Worm (Caenorhabditis elegans) whole organism, L4 larva: Measurements from ENCODE around the gene cyp-37B1.

ENCODE experiments used
- T20F7.1 ChIP-seq: fragments of 200-800 bp; sonication (Bioruptor generic); optimal IDR thresholded peaks from 2 replicates; lab custom pipeline; 2018; ENCODE audit warnings: mild to moderate bottlenecking, missing genetic modification characterization, missing compliant biosample characterization
- aha-1 ChIP-seq: fragments of 150-350 bp; peaks from one replicate; lab custom pipeline; 2014; ENCODE audit warnings: missing biosample characterization, missing genetic modification characterization
- attf-4 ChIP-seq: sonication (generic microtip); optimal IDR thresholded peaks from 3 replicates; lab custom pipeline; 2017; ENCODE audit warnings: missing biosample characterization, missing genetic modification characterization
- ceh-20 ChIP-seq: fragments of 200-800 bp; sonication (Bioruptor generic); IDR thresholded peaks from 2 replicates; pipeline ENCODE4 v1.3.6; 2022; ENCODE audit warnings: missing genetic modification reagents, missing genetic modification characterization, missing compliant biosample characterization
- daf-8 ChIP-seq: fragments of 200-800 bp; sonication (Bioruptor generic); IDR thresholded peaks from 2 replicates; pipeline ENCODE4 v1.3.6; 2022; ENCODE audit warnings: missing genetic modification characterization, missing compliant biosample characterization
- lin-1 ChIP-seq: fragments of 200-800 bp; sonication (Bioruptor generic); IDR thresholded peaks from 2 replicates; pipeline ENCODE4 v1.3.6; 2022; ENCODE audit warnings: missing genetic modification reagents, missing genetic modification characterization, missing compliant biosample characterization
- lin-29 ChIP-seq: fragments of 200-800 bp; sonication (Bioruptor generic); IDR thresholded peaks from 2 replicates; pipeline ENCODE4 v1.3.6; 2022; ENCODE audit warnings: missing genetic modification reagents, missing genetic modification characterization, missing compliant biosample characterization
- lsy-2 ChIP-seq, 2 experiments: fragments of 150-350 bp in 1 of 2; sonication (generic microtip) in 1 of 2; optimal IDR thresholded peaks; 2 replicates each; lab custom pipeline; 2014 to 2017; ENCODE audit warnings: missing biosample characterization in 2 of 2, missing genetic modification characterization in 2 of 2
- madf-9 ChIP-seq: fragments of 200-800 bp; sonication (Bioruptor generic); conservative IDR thresholded peaks from 2 replicates; pipeline ENCODE4 v1.3.6; 2022; ENCODE audit warnings: missing genetic modification reagents, missing genetic modification characterization, missing compliant biosample characterization
- mep-1 ChIP-seq: fragments of 150-350 bp; sonication (generic microtip); optimal IDR thresholded peaks from 3 replicates; lab custom pipeline; 2014; ENCODE audit warnings: missing biosample characterization, missing genetic modification characterization
- nhr-111 ChIP-seq: fragments of 200-800 bp; sonication (Bioruptor generic); optimal IDR thresholded peaks from 2 replicates; lab custom pipeline; 2018; ENCODE audit warnings: mild to moderate bottlenecking, missing genetic modification characterization, missing compliant biosample characterization
- pqm-1 ChIP-seq: sonication (generic microtip); optimal IDR thresholded peaks from 2 replicates; lab custom pipeline; 2017; ENCODE audit warnings: missing biosample characterization, missing genetic modification characterization

cyp-37B1 gene

DNA sequence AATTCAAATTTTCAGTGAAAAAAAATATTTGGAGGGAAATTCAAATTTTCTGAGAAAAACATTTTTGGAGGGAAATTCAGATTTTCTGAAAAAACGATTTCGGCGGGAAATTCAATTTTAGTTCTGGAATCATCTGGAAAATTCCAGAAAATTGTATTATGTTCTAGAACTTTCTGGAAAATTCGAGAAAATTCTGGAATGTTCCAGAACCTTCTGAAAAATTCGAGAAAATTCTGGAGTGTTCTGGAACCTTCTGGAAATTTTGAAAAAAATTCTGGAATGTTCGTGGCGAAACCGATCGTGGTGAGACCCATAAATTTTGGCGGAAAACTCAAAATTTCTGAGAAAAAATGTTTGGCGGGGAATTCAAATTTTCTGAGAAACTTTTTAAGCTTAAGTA lies 44.2 kb downstream of the cyp-37B1 start:
- TF ChIP-seq ceh-20 (no peak), mep-1 (tag; lab: Kevin White, UChicago) (no peak), lsy-2 (tag; optimal IDR thresholded peaks at IDR 0.05; lab: Kevin White, UChicago) (no peak), lin-29 (GFP tag; lab: Robert Waterston, UW) (no peak), nhr-111 (no peak)

DNA sequence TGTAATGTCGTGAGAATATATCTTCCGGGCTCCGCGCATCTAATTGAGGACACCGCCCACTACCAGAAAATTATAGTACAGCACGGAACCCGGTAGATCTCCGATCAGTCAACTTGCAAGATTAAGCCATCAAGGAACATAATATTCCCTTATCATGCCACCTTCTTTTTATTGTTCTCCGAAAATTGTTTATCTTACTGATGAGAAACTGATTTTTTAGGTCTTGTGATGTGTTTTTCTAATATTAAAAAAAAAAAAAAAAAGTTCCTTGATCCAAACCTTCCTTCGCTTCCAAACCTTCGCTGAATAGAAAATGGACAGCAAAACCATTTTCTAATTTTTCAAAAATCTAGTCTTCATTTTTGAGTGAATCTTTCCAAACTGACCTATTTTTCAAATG lies 50.9 kb downstream of the cyp-37B1 start, which contains the start of gene F57G8.7:
Gene F57G8.7, plus strand, starts transcription at position 301 of the 400 bp plus-strand sequence.
- TF ChIP-seq daf-8 (GFP tag; lab: Robert Waterston, UW) (no peak), T20F7.1 (no peak), aha-1 (no peak), pqm-1 (tag; lab: Kevin White, UChicago) (no peak), lin-1 (GFP tag; lab: Robert Waterston, UW) (no peak), attf-4 (tag; lab: Kevin White, UChicago) (no peak), madf-9 (no peak)
